Worm (Caenorhabditis elegans): Measurements from ENCODE around the gene F58F12.3.
A peak's percentile ranks its signal among the peaks of the same experiment; 100 is the strongest.

F58F12.3 gene

DNA sequence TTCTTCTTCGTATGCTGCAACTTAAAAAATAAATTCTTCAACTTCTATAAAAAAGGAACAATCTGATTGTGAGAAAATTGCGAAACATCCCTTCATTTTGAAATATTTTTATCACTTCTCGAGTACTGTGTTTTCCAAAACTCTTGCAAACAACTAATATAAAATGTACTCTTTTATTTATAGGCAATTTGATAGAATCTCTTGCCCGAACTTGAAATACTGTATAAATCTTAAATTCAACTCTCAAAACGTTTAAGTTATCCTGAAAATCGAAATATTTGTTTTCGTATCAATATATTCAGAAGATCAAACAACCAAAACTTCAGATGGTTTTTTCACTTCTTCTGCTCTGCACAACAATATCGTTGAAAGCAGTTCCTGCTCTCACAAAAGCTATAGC is 4.6 kb downstream of the F58F12.3 start, which contains the start of gene F58F12.4:
TSS of gene F58F12.4 (plus strand) at position 301 of the 400 bp plus-strand sequence.
- TF ChIP-seq unc-62 (GFP tag; optimal IDR thresholded peaks at IDR 0.05) (no peak), nhr-90 (tag; optimal IDR thresholded peaks at IDR 0.05; ENCODE audit: poor library complexity) (no peak), lin-15B (tag; optimal IDR thresholded peaks at IDR 0.05) (no peak), C16A3.4 (tag; optimal IDR thresholded peaks at IDR 0.05) (no peak), pqm-1 (tag; optimal IDR thresholded peaks at IDR 0.05) (no peak), vab-15 (tag; optimal IDR thresholded peaks at IDR 0.05) (no peak), hlh-4 (tag; optimal IDR thresholded peaks at IDR 0.05) (no peak), sptf-1 (tag; optimal IDR thresholded peaks at IDR 0.05) (no peak), unc-130 (tag; optimal IDR thresholded peaks at IDR 0.05) (no peak), mef-2 (tag; optimal IDR thresholded peaks at IDR 0.05) (no peak)

ce11 chrII:6383183-6383695 is 7.9 kb downstream of the F58F12.3 start, which contains the start of gene F58F12.1:
TSS of gene F58F12.1 (plus strand) at chrII:6383645.
- TF ChIP-seq alr-1 (tag; optimal IDR thresholded peaks at IDR 0.05; ENCODE audit: borderline replicate concordance) (no peak), nhr-76 (tag; optimal IDR thresholded peaks at IDR 0.05) (no peak), efl-3 (GFP tag; optimal IDR thresholded peaks at IDR 0.05) (no peak), aha-1 (tag; optimal IDR thresholded peaks at IDR 0.05) (no peak), xbp-1 (tag; optimal IDR thresholded peaks at IDR 0.05) (peak; percentile 75), lin-15B (tag; optimal IDR thresholded peaks at IDR 0.05) (peak; percentile 87), lin-35 (GFP tag; optimal IDR thresholded peaks at IDR 0.05) (peak; percentile 68 to 74), unc-62 (GFP tag; optimal IDR thresholded peaks at IDR 0.05) (no peak), nhr-71 (tag; optimal IDR thresholded peaks at IDR 0.05) (peak; percentile 72), nhr-11 (tag; optimal IDR thresholded peaks at IDR 0.05) (no peak), pax-3 (tag; optimal IDR thresholded peaks at IDR 0.05) (peak; percentile 38), lin-39 (tag; optimal IDR thresholded peaks at IDR 0.05) (no peak), mdl-1 (tag; optimal IDR thresholded peaks at IDR 0.05) (peak in 1 of 2 experiments; percentile 27), vab-15 (tag; optimal IDR thresholded peaks at IDR 0.05) (no peak), ztf-11 (tag; optimal IDR thresholded peaks at IDR 0.05) (peak in 1 of 2 experiments; percentile 51), blmp-1 (tag; optimal IDR thresholded peaks at IDR 0.05) (peak; percentile 75), elt-2 (tag; optimal IDR thresholded peaks at IDR 0.05) (no peak), unc-98 (GFP tag; IDR thresholded peaks at IDR 0.05) (peak; percentile 56), unc-30 (tag; optimal IDR thresholded peaks at IDR 0.05) (no peak), fkh-10 (GFP tag; optimal IDR thresholded peaks at IDR 0.05) (no peak), snpc-4 (tag; optimal IDR thresholded peaks at IDR 0.05) (peak; percentile 64), irx-1 (tag; optimal IDR thresholded peaks at IDR 0.05) (peak; percentile 73), F16B12.6 (tag; optimal IDR thresholded peaks at IDR 0.05) (peak; percentile 22), elt-3 (tag; optimal IDR thresholded peaks at IDR 0.05) (peak in 1 of 6 experiments; percentile 21), mep-1 (tag; optimal IDR thresholded peaks at IDR 0.05) (peak; percentile 81), tbx-2 (tag; optimal IDR thresholded peaks at IDR 0.05) (peak; percentile 78), snu-23 (GFP tag; optimal IDR thresholded peaks at IDR 0.05) (peak; percentile 66), zip-4 (GFP tag; optimal IDR thresholded peaks at IDR 0.05) (no peak), tlp-1 (tag; optimal IDR thresholded peaks at IDR 0.05) (no peak), sox-4 (tag; optimal IDR thresholded peaks at IDR 0.05) (peak; percentile 41), nhr-84 (tag; optimal IDR thresholded peaks at IDR 0.05) (no peak), unc-130 (tag; optimal IDR thresholded peaks at IDR 0.05) (peak; percentile 55), ama-1 (optimal IDR thresholded peaks at IDR 0.05) (no peak), nhr-47 (tag; optimal IDR thresholded peaks at IDR 0.05) (peak; percentile 72), skn-1 (tag; optimal IDR thresholded peaks at IDR 0.05) (no peak), nhr-19 (GFP tag; conservative IDR thresholded peaks at IDR 0.05) (peak; percentile 46), mef-2 (tag; optimal IDR thresholded peaks at IDR 0.05) (no peak), isw-1 (GFP tag; IDR thresholded peaks at IDR 0.05) (peak; percentile 70), fkh-4 (tag; optimal IDR thresholded peaks at IDR 0.05; ENCODE audit: borderline replicate concordance) (no peak), hlh-17 (GFP tag; optimal IDR thresholded peaks at IDR 0.05; ENCODE audit: borderline replicate concordance) (no peak), C04F5.9 (tag; optimal IDR thresholded peaks at IDR 0.05) (peak; percentile 30), nhr-28 (tag; optimal IDR thresholded peaks at IDR 0.05) (no peak), ceh-63 (GFP tag; optimal IDR thresholded peaks at IDR 0.05) (no peak), ceh-90 (tag; optimal IDR thresholded peaks at IDR 0.05) (peak; percentile 83), hpl-2 (GFP tag; optimal IDR thresholded peaks at IDR 0.05) (no peak), swsn-7 (tag; optimal IDR thresholded peaks at IDR 0.05) (peak; percentile 44)
